Fruit fly (Drosophila melanogaster) S2 (cell line): ENCODE data around the gene Galk.

Source experiments
- CG8478 ChIP-seq: fragments of >200 bp; optimal IDR thresholded peaks from 2 replicates; lab custom pipeline; 2018
- CTCF ChIP-seq, 2 experiments: fragments of >200 bp; optimal IDR thresholded peaks; 2 replicates each; lab custom pipeline; 2018

Galk gene

dm6 chr3L:8981495-8981894, 4.4 kb downstream of the Galk start, which contains the start of gene CG13314:
Gene CG13314, plus strand, starts transcription at chr3L:8981795.
- TF ChIP-seq CG8478 (lab: Kevin White, UChicago) (no peak), CTCF (optimal IDR thresholded peaks at IDR 0.05; lab: Kevin White, UChicago) (no peak)

- TF ChIP-seq CTCF (optimal IDR thresholded peaks at IDR 0.05; lab: Kevin White, UChicago): no peak
- no peak for TF ChIP-seq CG8478 (lab: Kevin White, UChicago)
Observed at dm6 chr3L:8979780-8980179, 6.1 kb downstream of the Galk start, which contains the start of gene CG5644. Gene CG5644, minus strand, starts transcription at chr3L:8979880.

- no peak for TF ChIP-seq CTCF (optimal IDR thresholded peaks at IDR 0.05; lab: Kevin White, UChicago)
- TF ChIP-seq CG8478 (lab: Kevin White, UChicago): no peak
Observed at dm6 chr3L:8978678-8979413, 7.0 kb downstream of the Galk start.

dm6 chr3L:8974478-8975477, 11.1 kb downstream of the Galk start, which contains the start of the genes pix and Srp68:
Gene pix, minus strand, starts transcription at chr3L:8974765.
Gene Srp68, plus strand, starts transcription at chr3L:8975046.
- TF ChIP-seq CG8478 (lab: Kevin White, UChicago) (no peak), CTCF (optimal IDR thresholded peaks at IDR 0.05; lab: Kevin White, UChicago) (no peak)

- TF ChIP-seq CTCF (optimal IDR thresholded peaks at IDR 0.05; lab: Kevin White, UChicago): no peak
- no peak for TF ChIP-seq CG8478 (lab: Kevin White, UChicago)
Observed at dm6 chr3L:8968437-8968836, 17.5 kb downstream of the Galk start, which contains the start of gene CG5026. Gene CG5026, plus strand, starts transcription at chr3L:8968528.

dm6 chr3L:8966324-8967011, 19.4 kb downstream of the Galk start, which contains the start of the genes CG5653 and CG5021:
Gene CG5653, minus strand, starts transcription at chr3L:8966374.
Gene CG5021, plus strand, starts transcription at chr3L:8966829.
- no peak for TF ChIP-seq CG8478 (lab: Kevin White, UChicago)
- no peak for TF ChIP-seq CTCF (optimal IDR thresholded peaks at IDR 0.05; lab: Kevin White, UChicago)

- TF ChIP-seq CG8478 (lab: Kevin White, UChicago) (no peak), CTCF (optimal IDR thresholded peaks at IDR 0.05; lab: Kevin White, UChicago) (no peak)
Observed at dm6 chr3L:8964458-8964857, 21.4 kb downstream of the Galk start, which contains the start of gene ValRS-m. Gene ValRS-m, minus strand, starts transcription at chr3L:8964769.

dm6 chr3L:8958557-8958956, 27.3 kb downstream of the Galk start, which contains the start of gene CG13313:
Gene CG13313, plus strand, starts transcription at chr3L:8958857.
- TF ChIP-seq CTCF (optimal IDR thresholded peaks at IDR 0.05; lab: Kevin White, UChicago) (no peak), CG8478 (lab: Kevin White, UChicago) (no peak)

- TF ChIP-seq CTCF (optimal IDR thresholded peaks at IDR 0.05; lab: Kevin White, UChicago) (no peak), CG8478 (lab: Kevin White, UChicago) (no peak)
Observed at dm6 chr3L:8956669-8957068, 29.2 kb downstream of the Galk start, which contains the start of gene mRpL12. Gene mRpL12, plus strand, starts transcription at chr3L:8956791.

- TF ChIP-seq CTCF (optimal IDR thresholded peaks at IDR 0.05; lab: Kevin White, UChicago) (no peak), CG8478 (lab: Kevin White, UChicago) (no peak)
Observed at dm6 chr3L:8955199-8955598, 30.7 kb downstream of the Galk start.

- no peak for TF ChIP-seq CG8478 (lab: Kevin White, UChicago)
- TF ChIP-seq CTCF (optimal IDR thresholded peaks at IDR 0.05; lab: Kevin White, UChicago): no peak
Observed at dm6 chr3L:8954648-8955033, 31.2 kb downstream of the Galk start, which contains the start of gene GNBP3. Gene GNBP3, plus strand, starts transcription at chr3L:8955021.

- no peak for TF ChIP-seq CTCF (optimal IDR thresholded peaks at IDR 0.05; lab: Kevin White, UChicago)
- no peak for TF ChIP-seq CG8478 (lab: Kevin White, UChicago)
Observed at dm6 chr3L:8953962-8954647, 31.8 kb downstream of the Galk start, which contains the start of the genes CG43783 and orb2. Gene CG43783, minus strand, starts transcription at chr3L:8954272. Gene orb2, minus strand, starts transcription at chr3L:8954463.
